Fruit fly (Drosophila melanogaster) whole organism, pupa: ENCODE measurements around the gene CG10418.

ENCODE experiments used
- CG10348 ChIP-seq: fragments of 200-800 bp; sonication (Bioruptor generic); IDR thresholded peaks from 2 replicates; pipeline ENCODE4 v1.3.6; 2022; ENCODE audit warnings: missing biosample characterization, missing genetic modification characterization
- CG12605 ChIP-seq: fragments of 200-800 bp; sonication (Bioruptor generic); IDR thresholded peaks from 2 replicates; pipeline ENCODE4 v1.3.6; 2022; ENCODE audit warnings: missing biosample characterization, missing genetic modification characterization
- CG13204 ChIP-seq: fragments of 200-800 bp; sonication (Bioruptor generic); optimal IDR thresholded peaks from 2 replicates; lab custom pipeline; 2018; ENCODE audit warnings: missing biosample characterization, mild to moderate bottlenecking, missing genetic modification characterization, moderate library complexity
- CG14655 ChIP-seq: fragments of 200-800 bp; sonication (Bioruptor generic); optimal IDR thresholded peaks from 3 replicates; lab custom pipeline; 2017; ENCODE audit warnings: mild to moderate bottlenecking, missing biosample characterization, missing genetic modification reagents, missing genetic modification characterization
- CG15710 ChIP-seq: fragments of 200-800 bp; sonication (Bioruptor generic); optimal IDR thresholded peaks from 2 replicates; lab custom pipeline; 2018; ENCODE audit warnings: missing biosample characterization, mild to moderate bottlenecking, missing genetic modification characterization, moderate library complexity
- CG17806 ChIP-seq: fragments of 200-800 bp; sonication (Bioruptor generic); optimal IDR thresholded peaks from 2 replicates; lab custom pipeline; 2018; ENCODE audit warnings: missing biosample characterization, mild to moderate bottlenecking, missing genetic modification characterization, moderate library complexity
- CG32121 ChIP-seq: fragments of 200-800 bp; sonication (Bioruptor generic); IDR thresholded peaks from 2 replicates; pipeline ENCODE4 v1.3.6; 2022; ENCODE audit warnings: missing biosample characterization, missing genetic modification characterization
- CG34367 ChIP-seq: fragments of 200-800 bp; sonication (Bioruptor generic); optimal IDR thresholded peaks from 2 replicates; lab custom pipeline; 2018; ENCODE audit warnings: missing biosample characterization, mild to moderate bottlenecking, missing genetic modification characterization
- CG4496 ChIP-seq: fragments of 200-800 bp; sonication (Bioruptor generic); IDR thresholded peaks from 3 replicates; pipeline ENCODE4 v1.3.6; 2022; ENCODE audit warnings: missing biosample characterization, missing genetic modification characterization
- CG8159 ChIP-seq: fragments of 200-800 bp; sonication (Bioruptor generic); optimal IDR thresholded peaks from 3 replicates; lab custom pipeline; 2018; ENCODE audit warnings: missing biosample characterization, mild to moderate bottlenecking, missing genetic modification characterization, moderate library complexity
- CG8301 ChIP-seq: fragments of 200-800 bp; sonication (Bioruptor generic); optimal IDR thresholded peaks from 2 replicates; lab custom pipeline; 2018; ENCODE audit warnings: missing biosample characterization, mild to moderate bottlenecking, missing genetic modification characterization
- CG9948 ChIP-seq: fragments of 200-800 bp; sonication (Bioruptor generic); optimal IDR thresholded peaks from 2 replicates; lab custom pipeline; 2018; ENCODE audit warnings: missing biosample characterization, mild to moderate bottlenecking, missing genetic modification characterization, moderate library complexity
- D1 ChIP-seq: fragments of 200-800 bp; sonication (Bioruptor generic); optimal IDR thresholded peaks from 2 replicates; lab custom pipeline; 2018; ENCODE audit warnings: missing biosample characterization, mild to moderate bottlenecking, missing genetic modification characterization, moderate library complexity
- EcR ChIP-seq: fragments of 200-800 bp; sonication (Bioruptor generic); optimal IDR thresholded peaks from 3 replicates; lab custom pipeline; 2019; ENCODE audit warnings: missing biosample characterization, missing genetic modification characterization, mild to moderate bottlenecking, moderate library complexity, missing genetic modification reagents
- Ets98B ChIP-seq: fragments of 200-800 bp; sonication (Bioruptor generic); IDR thresholded peaks from 2 replicates; pipeline ENCODE4 v1.3.6; 2022; ENCODE audit warnings: missing biosample characterization, missing genetic modification characterization
- Pif1A ChIP-seq: fragments of 200-800 bp; sonication (Bioruptor generic); optimal IDR thresholded peaks from 3 replicates; lab custom pipeline; 2016; ENCODE audit warnings: missing biosample characterization, missing genetic modification characterization
- Pif1B ChIP-seq: fragments of 200-800 bp; sonication (Bioruptor generic); optimal IDR thresholded peaks from 3 replicates; lab custom pipeline; 2016; ENCODE audit warnings: missing biosample characterization, missing genetic modification characterization
- Snoo ChIP-seq: fragments of 200-800 bp; sonication (Bioruptor generic); optimal IDR thresholded peaks from 3 replicates; lab custom pipeline; 2017; ENCODE audit warnings: missing biosample characterization, mild to moderate bottlenecking, missing genetic modification characterization, inconsistent platforms
- fd96Ca ChIP-seq: fragments of 200-800 bp; sonication (Bioruptor generic); IDR thresholded peaks from 3 replicates; pipeline ENCODE4 v1.3.6; 2022; ENCODE audit warnings: missing biosample characterization, missing genetic modification characterization
- gl ChIP-seq: fragments of 200-800 bp; sonication (Bioruptor generic); optimal IDR thresholded peaks from 2 replicates; lab custom pipeline; 2018; ENCODE audit warnings: missing biosample characterization, mild to moderate bottlenecking, missing genetic modification characterization
- rn ChIP-seq: fragments of 200-800 bp; sonication (Bioruptor generic); IDR thresholded peaks from 2 replicates; pipeline ENCODE4 v1.3.6; 2022; ENCODE audit warnings: missing biosample characterization, missing genetic modification characterization

Gene CG10418

DNA sequence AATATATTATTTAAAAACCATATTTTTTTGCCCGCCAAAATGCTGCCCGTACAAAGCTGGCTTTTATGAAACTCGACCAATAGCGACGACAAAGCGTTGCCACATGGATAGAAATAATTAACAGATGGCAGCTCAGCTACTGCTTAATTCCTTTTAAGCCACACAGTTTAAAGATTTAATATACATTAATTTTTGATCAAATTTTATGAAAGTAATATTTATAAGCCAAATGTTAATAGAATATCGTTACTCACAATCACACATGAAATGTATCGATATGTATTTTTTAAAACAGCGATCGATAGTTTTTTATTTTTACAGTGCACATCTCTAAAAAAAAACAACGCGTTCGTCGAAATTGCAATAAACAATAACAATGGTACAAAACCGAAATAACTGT lies at the start of gene CG10418:
TSS of gene CG10418 (plus strand) at position 338 of the 400 bp plus-strand sequence.
- TF ChIP-seq rn (GFP tag; lab: Robert Waterston, UW) (no peak), D1 (tag; lab: Kevin White, UChicago) (peak; percentile 37), CG8159 (tag; lab: Kevin White, UChicago) (no peak)

DNA sequence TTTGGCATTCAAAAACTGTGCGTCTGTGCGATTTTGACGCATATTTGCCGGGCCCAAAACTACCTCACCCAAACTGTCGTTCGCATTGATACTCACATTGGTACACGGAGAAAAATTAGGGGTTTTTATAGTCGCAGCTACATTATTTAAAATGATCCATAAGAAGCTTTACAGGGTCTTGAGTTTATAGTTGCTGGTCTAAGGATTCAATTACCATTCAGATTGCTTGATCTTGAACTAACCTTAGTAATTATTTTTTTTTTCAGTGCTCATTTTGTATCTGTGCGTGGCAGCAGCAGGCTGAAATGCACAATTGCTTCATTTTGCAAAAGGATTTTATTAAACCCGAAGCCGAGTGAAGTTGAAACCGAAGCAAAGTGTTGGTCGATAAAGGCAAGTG lies 49.1 kb upstream of the CG10418 start:
- TF ChIP-seq CG32121 (GFP tag; lab: Robert Waterston, UW): no peak
- no peak for TF ChIP-seq CG34367 (tag; lab: Kevin White, UChicago)
- TF ChIP-seq EcR: no peak
- TF ChIP-seq CG12605 (GFP tag; lab: Robert Waterston, UW): no peak
- TF ChIP-seq CG17806: no peak
- TF ChIP-seq Pif1B (GFP tag; lab: Kevin White, UChicago): no peak
- no peak for TF ChIP-seq CG4496
- no peak for TF ChIP-seq gl (tag; lab: Kevin White, UChicago)
- no peak for TF ChIP-seq CG14655 (GFP tag; lab: Kevin White, UChicago)
- no peak for TF ChIP-seq Snoo
- no peak for TF ChIP-seq rn (GFP tag; lab: Robert Waterston, UW)
- TF ChIP-seq CG13204: no peak
- no peak for TF ChIP-seq fd96Ca (GFP tag; lab: Robert Waterston, UW)
- no peak for TF ChIP-seq CG15710 (tag; lab: Kevin White, UChicago)
- no peak for TF ChIP-seq Ets98B (GFP tag; lab: Robert Waterston, UW)
- TF ChIP-seq CG8159 (tag; lab: Kevin White, UChicago): no peak
- TF ChIP-seq CG9948 (tag; lab: Kevin White, UChicago): no peak
- TF ChIP-seq CG10348 (GFP tag; lab: Robert Waterston, UW): no peak
- TF ChIP-seq CG8301 (tag; lab: Kevin White, UChicago): no peak
- no peak for TF ChIP-seq D1 (tag; lab: Kevin White, UChicago)

DNA sequence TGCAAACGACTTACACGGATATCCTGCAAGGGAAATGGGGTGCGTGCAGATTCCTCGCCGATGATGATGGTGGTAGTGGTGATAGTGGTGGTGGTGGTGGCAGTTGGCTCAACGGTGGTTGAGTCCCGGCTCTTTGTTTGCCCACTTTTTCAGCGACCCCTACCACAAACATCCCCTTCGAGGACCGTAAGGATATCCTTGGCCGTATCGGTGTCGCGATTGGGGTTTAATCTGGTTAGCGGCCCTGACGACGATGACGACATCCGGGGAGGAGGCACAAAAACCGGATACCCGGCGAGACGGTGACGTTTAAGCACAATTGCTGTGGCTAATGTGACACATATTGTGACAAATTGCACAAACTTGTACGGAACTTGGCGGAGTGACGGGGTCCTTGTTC lies 46.8 kb upstream of the CG10418 start:
- no peak for TF ChIP-seq CG12605 (GFP tag; lab: Robert Waterston, UW)
- no peak for TF ChIP-seq gl (tag; lab: Kevin White, UChicago)
- TF ChIP-seq CG14655 (GFP tag; lab: Kevin White, UChicago): no peak
- no peak for TF ChIP-seq D1 (tag; lab: Kevin White, UChicago)

DNA sequence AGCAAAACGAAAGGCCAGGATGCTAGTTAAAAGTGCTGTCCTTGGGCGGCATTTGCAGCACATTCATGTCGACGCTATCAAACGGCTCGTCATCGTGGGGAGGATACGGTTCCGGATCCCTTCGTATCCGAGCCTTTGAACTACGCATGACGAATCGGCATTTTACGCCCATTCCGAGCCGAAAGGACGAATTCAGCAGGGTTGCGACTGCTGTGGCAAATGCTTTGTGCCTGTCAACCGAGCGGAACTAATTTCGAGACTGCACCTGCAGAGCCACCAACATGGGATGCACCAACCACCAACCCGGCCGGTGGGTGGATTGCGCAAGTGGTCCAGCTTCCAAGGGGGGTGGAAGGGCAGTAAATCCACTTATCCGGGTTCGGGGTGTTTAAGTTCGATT lies 45.9 kb upstream of the CG10418 start:
- TF ChIP-seq CG13204 (no peak), fd96Ca (GFP tag; lab: Robert Waterston, UW) (no peak), gl (tag; lab: Kevin White, UChicago) (no peak), rn (GFP tag; lab: Robert Waterston, UW) (no peak), Snoo (no peak)

DNA sequence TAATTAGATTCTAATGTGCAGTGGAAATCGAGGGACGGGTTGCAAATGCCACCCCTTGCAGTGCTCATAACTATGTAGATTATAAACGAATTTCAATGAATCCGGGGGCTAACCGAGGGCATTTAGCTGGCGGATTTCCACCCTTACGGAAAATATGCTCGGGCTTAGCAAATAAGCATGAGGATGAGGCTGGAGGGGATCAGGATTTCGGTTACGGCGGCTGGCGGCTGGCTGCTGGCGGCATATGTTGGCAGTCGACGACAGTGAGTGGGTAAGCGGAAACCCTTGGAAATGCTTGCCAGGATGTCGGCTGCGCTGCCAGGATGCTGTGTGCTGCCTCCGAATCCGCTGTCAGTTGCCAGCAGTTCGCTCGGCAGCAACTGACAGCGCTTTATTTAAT lies 41.9 kb upstream of the CG10418 start:
- TF ChIP-seq CG8301 (tag; lab: Kevin White, UChicago) (no peak), Pif1A (GFP tag; lab: Kevin White, UChicago) (no peak), CG4496 (no peak), CG17806 (no peak), CG15710 (tag; lab: Kevin White, UChicago) (no peak), D1 (tag; lab: Kevin White, UChicago) (no peak), CG32121 (GFP tag; lab: Robert Waterston, UW) (no peak), Snoo (no peak), gl (tag; lab: Kevin White, UChicago) (no peak), CG9948 (tag; lab: Kevin White, UChicago) (no peak), Pif1B (GFP tag; lab: Kevin White, UChicago) (no peak), CG8159 (tag; lab: Kevin White, UChicago) (no peak), Ets98B (GFP tag; lab: Robert Waterston, UW) (no peak)

DNA sequence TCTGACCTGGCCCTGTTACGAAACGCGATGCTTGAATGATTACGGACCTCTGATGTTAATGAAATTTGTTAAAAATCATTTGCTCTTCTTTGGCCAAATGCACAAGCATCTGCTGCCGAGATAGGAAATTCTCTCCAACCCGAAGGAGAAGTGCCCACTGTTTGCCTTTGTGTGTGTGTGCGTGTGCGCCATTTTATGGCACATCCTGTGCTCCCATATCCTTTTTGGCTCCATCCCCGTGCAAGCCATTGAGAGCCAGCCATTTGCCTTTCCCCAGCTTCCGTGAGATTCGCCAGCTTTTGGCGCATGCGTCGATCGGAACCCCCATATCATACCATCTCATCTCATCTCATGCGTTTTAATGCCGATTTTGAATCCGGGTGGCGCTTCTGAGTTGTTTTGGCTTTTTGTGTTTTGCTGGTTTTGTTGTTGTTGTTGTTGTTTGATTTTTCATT lies 40.4 kb upstream of the CG10418 start, which contains the start of gene CG4328:
TSS of gene CG4328 (minus strand) at position 51 of the 455 bp plus-strand sequence.
- TF ChIP-seq gl (tag; lab: Kevin White, UChicago) (no peak), CG34367 (tag; lab: Kevin White, UChicago) (no peak), D1 (tag; lab: Kevin White, UChicago) (no peak), CG17806 (no peak), CG14655 (GFP tag; lab: Kevin White, UChicago) (no peak), CG15710 (tag; lab: Kevin White, UChicago) (no peak), CG32121 (GFP tag; lab: Robert Waterston, UW) (no peak), fd96Ca (GFP tag; lab: Robert Waterston, UW) (no peak), CG10348 (GFP tag; lab: Robert Waterston, UW) (no peak), EcR (no peak), rn (GFP tag; lab: Robert Waterston, UW) (no peak), CG4496 (no peak), Pif1B (GFP tag; lab: Kevin White, UChicago) (no peak), CG8159 (tag; lab: Kevin White, UChicago) (no peak), CG12605 (GFP tag; lab: Robert Waterston, UW) (no peak), CG13204 (no peak)

DNA sequence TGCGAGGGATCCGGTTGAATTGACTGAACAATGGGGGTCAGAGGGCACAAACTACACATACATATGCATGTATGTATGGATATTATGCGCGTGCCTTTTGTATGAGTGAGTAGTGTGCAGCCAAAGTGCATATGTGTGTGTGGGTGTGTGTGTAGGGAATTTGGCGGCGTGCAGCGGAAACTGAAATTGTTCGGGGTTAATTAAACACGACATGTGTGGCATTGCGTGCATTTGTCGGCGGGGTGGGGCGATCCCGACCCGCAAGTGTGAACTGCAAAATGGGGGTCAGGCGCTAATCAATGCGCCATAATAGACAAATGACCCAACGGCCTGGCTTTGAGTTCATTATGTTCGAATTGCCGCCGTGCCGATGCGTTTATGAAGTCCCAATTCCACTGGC lies 38.4 kb upstream of the CG10418 start:
- no peak for TF ChIP-seq CG17806
- no peak for TF ChIP-seq CG12605 (GFP tag; lab: Robert Waterston, UW)
- no peak for TF ChIP-seq CG9948 (tag; lab: Kevin White, UChicago)
- no peak for TF ChIP-seq CG15710 (tag; lab: Kevin White, UChicago)
- no peak for TF ChIP-seq CG4496
- no peak for TF ChIP-seq fd96Ca (GFP tag; lab: Robert Waterston, UW)
- no peak for TF ChIP-seq CG34367 (tag; lab: Kevin White, UChicago)
- no peak for TF ChIP-seq rn (GFP tag; lab: Robert Waterston, UW)
- TF ChIP-seq Pif1B (GFP tag; lab: Kevin White, UChicago): no peak
- TF ChIP-seq Ets98B (GFP tag; lab: Robert Waterston, UW): no peak
- no peak for TF ChIP-seq CG8301 (tag; lab: Kevin White, UChicago)
- no peak for TF ChIP-seq Pif1A (GFP tag; lab: Kevin White, UChicago)
- no peak for TF ChIP-seq Snoo
- TF ChIP-seq CG10348 (GFP tag; lab: Robert Waterston, UW): no peak
- TF ChIP-seq gl (tag; lab: Kevin White, UChicago): no peak
- TF ChIP-seq CG32121 (GFP tag; lab: Robert Waterston, UW): no peak
